Worm (Caenorhabditis elegans) whole organism, early embryonic: ENCODE results near the gene JC8.4.

Experiments used
- B0310.2 ChIP-seq: sonication (generic microtip); optimal IDR thresholded peaks from 2 replicates; lab custom pipeline; 2016; ENCODE audit warnings: mild to moderate bottlenecking, missing genetic modification characterization, missing compliant biosample characterization
- F13C5.2 ChIP-seq: sonication (generic microtip); optimal IDR thresholded peaks from 2 replicates; lab custom pipeline; 2017; ENCODE audit warnings: mild to moderate bottlenecking, missing genetic modification characterization, inconsistent platforms, missing compliant biosample characterization
- aly-1 ChIP-seq: sonication (generic microtip); optimal IDR thresholded peaks from 2 replicates; lab custom pipeline; 2016; ENCODE audit warnings: missing genetic modification characterization, missing compliant biosample characterization
- ama-1 ChIP-seq: fragments of 150-350 bp; optimal IDR thresholded peaks from 2 replicates; lab custom pipeline; 2014
- ceh-13 ChIP-seq: fragments of 200-800 bp; sonication (Bioruptor generic); optimal IDR thresholded peaks from 2 replicates; lab custom pipeline; 2018; ENCODE audit warnings: mild to moderate bottlenecking, missing genetic modification characterization, missing compliant biosample characterization
- ceh-36 ChIP-seq: sonication (generic microtip); optimal IDR thresholded peaks from 2 replicates; lab custom pipeline; 2016; ENCODE audit warnings: missing genetic modification characterization, inconsistent platforms, missing compliant biosample characterization
- ets-7 ChIP-seq: sonication (generic microtip); optimal IDR thresholded peaks from 2 replicates; lab custom pipeline; 2016; ENCODE audit warnings: missing genotype, missing genetic modification characterization, missing compliant biosample characterization
- flt-1 ChIP-seq: fragments of 200-800 bp; sonication (Bioruptor generic); IDR thresholded peaks from 2 replicates; pipeline ENCODE4 v1.3.6; 2022; ENCODE audit warnings: missing genetic modification characterization, missing compliant biosample characterization
- hmbx-1 ChIP-seq: sonication (generic microtip); optimal IDR thresholded peaks from 2 replicates; lab custom pipeline; 2016; ENCODE audit warnings: mild to moderate bottlenecking, missing genetic modification characterization, missing compliant biosample characterization
- hmg-4 ChIP-seq: fragments of 200-800 bp; sonication (Bioruptor generic); optimal IDR thresholded peaks from 2 replicates; lab custom pipeline; 2018; ENCODE audit warnings: mild to moderate bottlenecking, missing genetic modification characterization, missing compliant biosample characterization
- hnd-1 ChIP-seq: sonication (generic microtip); optimal IDR thresholded peaks from 2 replicates; lab custom pipeline; 2016; ENCODE audit warnings: missing genetic modification characterization, missing compliant biosample characterization
- pes-1 ChIP-seq: fragments of 200-800 bp; sonication (Bioruptor generic); IDR thresholded peaks from 2 replicates; pipeline ENCODE4 v1.3.6; 2022; ENCODE audit warnings: missing genetic modification reagents, missing genetic modification characterization, missing compliant biosample characterization
- scrt-1 ChIP-seq: fragments of 200-800 bp; sonication (Bioruptor generic); IDR thresholded peaks from 2 replicates; pipeline ENCODE4 v1.3.6; 2022; ENCODE audit warnings: missing genetic modification characterization, missing compliant biosample characterization
- sea-1 ChIP-seq: fragments of 200-800 bp; sonication (Bioruptor generic); conservative IDR thresholded peaks from 2 replicates; pipeline ENCODE4 v1.3.6; 2022; ENCODE audit warnings: missing genetic modification characterization, missing compliant biosample characterization
- tbx-11 ChIP-seq: fragments of 200-800 bp; sonication (Bioruptor generic); IDR thresholded peaks from 2 replicates; pipeline ENCODE4 v1.3.6; 2022; ENCODE audit warnings: missing genetic modification characterization, missing compliant biosample characterization
- tbx-37 ChIP-seq: fragments of 200-800 bp; sonication (Bioruptor generic); conservative IDR thresholded peaks from 2 replicates; pipeline ENCODE4 v1.3.6; 2022; ENCODE audit warnings: missing genetic modification reagents, missing genetic modification characterization, missing compliant biosample characterization
- tra-4 ChIP-seq: sonication (generic microtip); optimal IDR thresholded peaks from 2 replicates; lab custom pipeline; 2017; ENCODE audit warnings: missing genetic modification characterization, missing compliant biosample characterization

Gene JC8.4

DNA sequence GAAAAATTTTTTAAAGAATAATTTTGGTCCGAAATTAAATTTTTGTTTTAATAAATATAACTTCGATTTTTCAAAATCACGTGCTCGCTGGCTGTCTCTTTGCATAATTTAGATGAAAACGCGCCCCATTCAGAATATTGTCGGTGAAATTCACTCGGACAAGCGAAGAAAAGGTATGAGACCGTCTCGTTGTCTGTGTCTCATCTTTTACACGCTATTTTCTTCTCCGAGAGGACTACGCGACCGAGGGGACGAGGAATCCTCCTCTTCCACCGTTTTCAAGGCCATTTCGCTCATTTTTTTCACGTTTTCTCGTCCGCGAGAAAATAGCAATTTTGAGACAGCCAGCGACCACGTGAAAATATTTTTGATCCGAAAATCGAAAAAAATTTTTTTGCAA, 19.4 kb downstream of the JC8.4 start:
- TF ChIP-seq tbx-37 (GFP tag; lab: Robert Waterston, UW), result peak; percentile 40; the same call in 1 of the 2 replicates

DNA sequence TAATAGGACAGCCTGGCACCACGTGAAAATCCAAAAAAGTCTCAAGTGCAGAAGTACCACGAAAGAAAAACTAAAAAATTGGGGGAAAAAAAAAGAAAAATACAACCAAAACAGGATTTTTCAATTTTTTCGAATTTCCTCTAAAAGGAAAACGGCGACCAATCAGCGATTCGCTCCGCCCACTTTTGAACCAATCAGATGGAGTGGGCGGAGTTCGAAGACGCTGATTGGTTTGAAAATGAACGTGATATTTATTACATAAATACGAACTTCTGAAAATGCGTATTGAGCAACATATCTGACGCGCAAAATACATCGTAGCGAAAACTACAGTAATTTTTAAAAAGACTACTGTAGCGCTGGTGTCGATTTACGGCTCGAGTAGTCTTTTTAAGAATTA, 24.9 kb downstream of the JC8.4 start:
- TF ChIP-seq ets-7 (no peak), hnd-1 (tag; lab: Kevin White, UChicago) (no peak), tbx-37 (GFP tag; lab: Robert Waterston, UW) (no peak), hmbx-1 (tag; lab: Kevin White, UChicago) (no peak), pes-1 (GFP tag; lab: Robert Waterston, UW) (no peak), tbx-11 (GFP tag; lab: Robert Waterston, UW) (no peak), flt-1 (GFP tag; lab: Robert Waterston, UW) (no peak), ama-1 (lab: Kevin White, UChicago) (no peak), scrt-1 (GFP tag; lab: Robert Waterston, UW) (no peak), B0310.2 (tag; lab: Kevin White, UChicago) (no peak), sea-1 (no peak), ceh-36 (tag; lab: Kevin White, UChicago) (no peak)

DNA sequence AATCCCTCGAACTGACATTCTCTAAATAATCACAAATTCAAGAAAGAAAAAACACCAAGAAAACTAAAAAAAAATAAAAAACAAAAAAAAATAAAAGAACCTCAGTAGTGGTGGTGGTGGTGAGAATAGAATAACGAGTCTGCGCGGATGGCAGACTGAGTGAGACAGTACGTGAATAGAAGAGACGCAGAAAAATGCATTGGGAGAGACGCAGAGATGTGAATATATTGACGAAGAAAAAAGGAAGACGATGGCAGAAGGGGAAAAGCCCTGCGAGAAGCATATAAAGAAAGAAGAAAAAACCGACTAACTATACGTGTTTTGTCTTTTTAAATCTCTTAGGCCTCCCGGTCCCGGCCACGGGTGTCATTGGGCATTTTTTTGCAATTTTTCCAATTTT, 29.0 kb downstream of the JC8.4 start, which contains the start of gene unc-26:
TSS of gene unc-26 (minus strand) at position 23 of the 400 bp plus-strand sequence.
- TF ChIP-seq aly-1 (tag; lab: Kevin White, UChicago) (no peak), scrt-1 (GFP tag; lab: Robert Waterston, UW) (no peak), flt-1 (GFP tag; lab: Robert Waterston, UW) (no peak), hnd-1 (tag; lab: Kevin White, UChicago) (no peak), hmbx-1 (tag; lab: Kevin White, UChicago) (no peak), ceh-13 (GFP tag; lab: Kevin White, UChicago) (no peak), ets-7 (no peak), ama-1 (lab: Kevin White, UChicago) (no peak), tra-4 (no peak), F13C5.2 (tag; lab: Kevin White, UChicago) (no peak), tbx-11 (GFP tag; lab: Robert Waterston, UW) (no peak), ceh-36 (tag; lab: Kevin White, UChicago) (no peak), pes-1 (GFP tag; lab: Robert Waterston, UW) (no peak), hmg-4 (no peak), sea-1 (no peak)

DNA sequence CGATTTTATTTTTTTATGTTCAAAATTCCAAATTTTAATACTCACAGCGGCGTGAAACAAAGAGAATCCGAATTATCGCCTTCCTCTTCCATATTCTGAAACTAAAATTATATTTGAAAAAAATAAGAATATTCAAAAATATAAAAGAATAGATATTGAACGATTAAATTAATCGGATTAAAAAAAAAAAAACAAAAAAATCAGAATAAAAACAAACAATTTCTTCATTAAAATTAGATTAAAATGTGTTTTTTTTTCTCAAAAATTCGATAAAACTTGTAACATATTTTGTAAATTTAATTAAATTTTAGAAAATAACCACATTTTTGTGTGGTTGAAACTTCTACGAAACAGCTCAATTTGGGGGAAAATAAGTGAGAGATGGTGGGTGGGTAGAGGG, 39.3 kb downstream of the JC8.4 start, which contains the start of gene cpsf-3:
TSS of gene cpsf-3 (minus strand) at position 101 of the 400 bp plus-strand sequence.
- TF ChIP-seq pes-1 (GFP tag; lab: Robert Waterston, UW) (no peak), ceh-13 (GFP tag; lab: Kevin White, UChicago) (no peak), tbx-37 (GFP tag; lab: Robert Waterston, UW) (no peak), aly-1 (tag; lab: Kevin White, UChicago) (no peak), sea-1 (no peak), B0310.2 (tag; lab: Kevin White, UChicago) (no peak), scrt-1 (GFP tag; lab: Robert Waterston, UW) (no peak), ceh-36 (tag; lab: Kevin White, UChicago) (no peak), ama-1 (lab: Kevin White, UChicago) (no peak), hmbx-1 (tag; lab: Kevin White, UChicago) (no peak)

DNA sequence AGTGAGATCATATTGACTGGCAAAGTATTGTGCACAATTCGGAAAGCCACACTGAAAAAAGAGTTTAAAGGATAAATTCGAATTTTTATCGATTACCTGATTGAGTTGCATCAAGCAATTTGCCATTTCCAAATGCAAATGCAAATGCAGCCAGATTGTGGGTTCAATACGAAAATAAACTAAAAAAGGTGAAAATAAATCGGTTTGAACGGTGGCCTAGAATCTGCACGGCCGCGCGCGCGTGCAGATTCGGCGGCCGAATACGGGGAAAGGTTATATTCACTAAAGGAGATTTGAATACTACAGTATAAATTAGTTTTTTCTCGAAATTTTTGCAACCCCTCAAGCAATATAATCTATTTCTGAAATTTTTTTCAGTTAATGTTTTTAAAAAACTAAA, 45.8 kb downstream of the JC8.4 start, which contains the start of gene Y67H2A.10:
TSS of gene Y67H2A.10 (minus strand) at position 184 of the 400 bp plus-strand sequence.
- TF ChIP-seq aly-1 (tag; lab: Kevin White, UChicago) (no peak), hmg-4 (no peak), ceh-13 (GFP tag; lab: Kevin White, UChicago) (no peak), tra-4 (no peak), hnd-1 (tag; lab: Kevin White, UChicago) (no peak), B0310.2 (tag; lab: Kevin White, UChicago) (no peak), flt-1 (GFP tag; lab: Robert Waterston, UW) (no peak), tbx-11 (GFP tag; lab: Robert Waterston, UW) (no peak), hmbx-1 (tag; lab: Kevin White, UChicago) (no peak), tbx-37 (GFP tag; lab: Robert Waterston, UW) (0 out of 2 replicates have a peak, but pooled peaks have one; percentile 27), sea-1 (no peak), pes-1 (GFP tag; lab: Robert Waterston, UW) (0 out of 2 replicates have a peak, but pooled peaks have one; percentile 9), ama-1 (lab: Kevin White, UChicago) (no peak), ceh-36 (tag; lab: Kevin White, UChicago) (no peak), F13C5.2 (tag; lab: Kevin White, UChicago) (peak; percentile 42), scrt-1 (GFP tag; lab: Robert Waterston, UW) (no peak), ets-7 (no peak)

DNA sequence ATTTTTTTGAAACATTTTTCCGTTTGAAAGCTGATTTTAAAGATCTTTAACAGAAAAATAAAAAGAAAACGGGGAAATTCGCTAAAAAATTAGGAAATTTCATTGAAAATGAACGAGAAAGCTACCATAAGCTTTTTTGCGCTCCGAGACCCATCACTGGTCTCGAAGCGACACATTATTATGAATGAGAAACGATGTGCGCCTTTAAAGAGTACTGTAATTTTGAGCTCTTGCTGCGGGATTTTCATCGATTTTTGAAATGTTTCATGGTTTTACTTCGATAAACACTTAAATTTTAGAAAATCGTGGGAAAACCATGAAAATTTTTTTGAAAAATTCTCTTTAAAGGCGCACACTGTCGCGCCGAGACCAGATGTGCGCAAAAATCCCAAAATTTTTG, 46.8 kb downstream of the JC8.4 start:
- no peak for TF ChIP-seq hnd-1 (tag; lab: Kevin White, UChicago)
- no peak for TF ChIP-seq tbx-11 (GFP tag; lab: Robert Waterston, UW)
- TF ChIP-seq tbx-37 (GFP tag; lab: Robert Waterston, UW), result no peak
